Worm (Caenorhabditis elegans): ENCODE results near the gene R52.5.
A peak's percentile ranks its signal among the peaks of the same experiment; 100 is the strongest.

DNA sequence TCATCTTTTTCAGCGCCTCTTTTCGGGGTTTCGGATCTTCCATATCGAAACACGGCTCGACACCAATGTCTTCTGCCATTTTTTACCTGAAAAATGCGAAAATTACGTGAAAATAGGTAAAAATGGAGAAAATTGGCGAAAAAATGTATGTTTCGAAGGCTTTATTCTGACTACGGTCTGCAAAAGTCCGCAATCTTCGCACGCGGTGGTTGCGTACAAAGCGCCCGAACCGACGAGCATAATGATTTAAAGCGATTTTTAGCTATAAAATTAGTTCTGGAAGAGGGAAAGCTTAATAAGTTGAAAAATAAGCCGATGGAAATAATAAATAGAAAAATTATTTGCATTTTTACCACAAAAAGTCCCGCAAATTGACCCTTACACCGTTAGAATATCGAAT lies 50.9 kb downstream of the R52.5 start, which contains the start of gene F07E5.5:
- TF ChIP-seq pha-4 (tag; optimal IDR thresholded peaks at IDR 0.05) (no peak), lin-13 (tag; optimal IDR thresholded peaks at IDR 0.05) (peak; percentile 62), M03D4.4 (tag; optimal IDR thresholded peaks at IDR 0.05) (no peak), nhr-12 (tag; optimal IDR thresholded peaks at IDR 0.05) (no peak), ztf-11 (tag; optimal IDR thresholded peaks at IDR 0.05) (no peak), elt-1 (tag; optimal IDR thresholded peaks at IDR 0.05; ENCODE audit: borderline replicate concordance, insufficient read depth) (no peak), mep-1 (tag; optimal IDR thresholded peaks at IDR 0.05) (peak; percentile 37), unc-62 (GFP tag; optimal IDR thresholded peaks at IDR 0.05) (no peak), nhr-237 (tag; optimal IDR thresholded peaks at IDR 0.05) (no peak), bed-3 (GFP tag; optimal IDR thresholded peaks at IDR 0.05) (no peak), nhr-2 (tag; optimal IDR thresholded peaks at IDR 0.05) (no peak), unc-39 (tag; optimal IDR thresholded peaks at IDR 0.05) (no peak)

All from whole organism, mixed stage, embryonic.